Fruit fly (Drosophila melanogaster) whole organism, embryonic: ENCODE data around the gene Ppn.

Experiments used
- B-H1 ChIP-seq: fragments of 200-800 bp; sonication (Bioruptor generic); IDR thresholded peaks from 3 replicates; pipeline ENCODE4 v1.3.6; 2022; ENCODE audit warnings: missing biosample characterization, missing genetic modification characterization
- CG10209 ChIP-seq: fragments of 200-800 bp; sonication (Bioruptor generic); optimal IDR thresholded peaks from 3 replicates; lab custom pipeline; 2017; ENCODE audit warnings: missing biosample characterization, mild to moderate bottlenecking, missing genetic modification characterization, missing genetic modification reagents
- CG10565 ChIP-seq: fragments of 200-800 bp; sonication (Bioruptor generic); optimal IDR thresholded peaks from 3 replicates; lab custom pipeline; 2016; ENCODE audit warnings: missing biosample characterization, mild to moderate bottlenecking, missing genetic modification characterization
- CG11398 ChIP-seq: fragments of 200-800 bp; sonication (Bioruptor generic); optimal IDR thresholded peaks from 2 replicates; lab custom pipeline; 2016; ENCODE audit warnings: missing biosample characterization, missing genetic modification characterization
- CG15479 ChIP-seq: fragments of 200-800 bp; sonication (Bioruptor generic); optimal IDR thresholded peaks from 3 replicates; lab custom pipeline; 2019; ENCODE audit warnings: missing biosample characterization, mild to moderate bottlenecking, missing genetic modification characterization, moderate library complexity
- CG1647 ChIP-seq: fragments of 200-800 bp; sonication (Bioruptor generic); optimal IDR thresholded peaks from 3 replicates; lab custom pipeline; 2016; ENCODE audit warnings: missing biosample characterization, missing genetic modification characterization
- CG16815 ChIP-seq: fragments of 200-800 bp; sonication (Bioruptor generic); optimal IDR thresholded peaks from 3 replicates; lab custom pipeline; 2017; ENCODE audit warnings: missing biosample characterization, mild to moderate bottlenecking, missing genetic modification characterization
- CG17328 ChIP-seq: fragments of 200-800 bp; sonication (Bioruptor generic); IDR thresholded peaks from 2 replicates; pipeline ENCODE4 v1.3.6; 2022; ENCODE audit warnings: missing biosample characterization, missing genetic modification characterization
- CG17385 ChIP-seq: fragments of 200-800 bp; sonication (Bioruptor generic); optimal IDR thresholded peaks from 3 replicates; lab custom pipeline; 2018; ENCODE audit warnings: missing biosample characterization, mild to moderate bottlenecking, missing genetic modification characterization
- CG17829 ChIP-seq: fragments of 200-800 bp; optimal IDR thresholded peaks from 2 replicates; lab custom pipeline; 2019; ENCODE audit warnings: missing biosample characterization, mild to moderate bottlenecking, missing genetic modification characterization, moderate library complexity
- CG18476 ChIP-seq: fragments of 200-800 bp; sonication (Bioruptor generic); optimal IDR thresholded peaks from 2 replicates; lab custom pipeline; 2016; ENCODE audit warnings: missing biosample characterization, mild to moderate bottlenecking, missing genetic modification characterization
- CG2199 ChIP-seq: fragments of 200-800 bp; sonication (Bioruptor generic); IDR thresholded peaks from 3 replicates; pipeline ENCODE4 v1.3.6; 2022; ENCODE audit warnings: missing biosample characterization, missing genetic modification characterization
- CG32532 ChIP-seq: fragments of 200-800 bp; sonication (Bioruptor generic); IDR thresholded peaks from 2 replicates; pipeline ENCODE4 v1.3.6; 2022; ENCODE audit warnings: missing biosample characterization, missing genetic modification characterization
- CG5180 ChIP-seq: fragments of 200-800 bp; sonication (Bioruptor generic); optimal IDR thresholded peaks from 3 replicates; lab custom pipeline; 2017; ENCODE audit warnings: missing biosample characterization, missing genetic modification characterization, mild to moderate bottlenecking, moderate library complexity, missing genetic modification reagents
- CG6175 ChIP-seq: fragments of 200-800 bp; sonication (Bioruptor generic); IDR thresholded peaks from 3 replicates; pipeline ENCODE4 v1.3.6; 2022; ENCODE audit warnings: missing biosample characterization, missing genetic modification characterization
- CG7745 ChIP-seq: fragments of 200-800 bp; sonication (Bioruptor generic); optimal IDR thresholded peaks from 2 replicates; lab custom pipeline; 2018; ENCODE audit warnings: missing biosample characterization, mild to moderate bottlenecking, missing genetic modification characterization, moderate library complexity
- D19B ChIP-seq: fragments of 200-800 bp; sonication (Bioruptor generic); optimal IDR thresholded peaks from 2 replicates; lab custom pipeline; 2017; ENCODE audit warnings: missing biosample characterization, mild to moderate bottlenecking, missing genetic modification characterization
- Deaf1 ChIP-seq: fragments of 200-800 bp; optimal IDR thresholded peaks from 3 replicates; lab custom pipeline; 2019; ENCODE audit warnings: missing biosample characterization, mild to moderate bottlenecking, missing genetic modification characterization, moderate library complexity
- Dll ChIP-seq: fragments of 200-800 bp; sonication (Bioruptor generic); IDR thresholded peaks from 4 replicates; pipeline ENCODE4 v1.3.6; 2022; ENCODE audit warnings: missing biosample characterization, missing genetic modification characterization; ENCODE audit not compliant: partially characterized antibody
- ERR ChIP-seq: fragments of 200-800 bp; sonication (Bioruptor generic); optimal IDR thresholded peaks from 2 replicates; lab custom pipeline; 2016; ENCODE audit warnings: missing biosample characterization, missing genetic modification characterization
- Fer1 ChIP-seq: fragments of 200-800 bp; sonication (Bioruptor generic); optimal IDR thresholded peaks from 2 replicates; lab custom pipeline; 2017; ENCODE audit warnings: missing biosample characterization, mild to moderate bottlenecking, missing genetic modification characterization
- Mes4 ChIP-seq: fragments of 200-800 bp; sonication (Bioruptor generic); optimal IDR thresholded peaks from 2 replicates; lab custom pipeline; 2016; ENCODE audit warnings: missing biosample characterization, missing genetic modification characterization
- NK7.1 ChIP-seq: fragments of 200-800 bp; sonication (Bioruptor generic); optimal IDR thresholded peaks from 3 replicates; lab custom pipeline; 2016; ENCODE audit warnings: missing biosample characterization, missing genetic modification characterization
- Oaz ChIP-seq: fragments of 200-800 bp; sonication (Bioruptor generic); IDR thresholded peaks from 2 replicates; pipeline ENCODE4 v1.3.6; 2022; ENCODE audit warnings: missing biosample characterization, missing genetic modification characterization
- Xbp1 ChIP-seq: fragments of 200-800 bp; sonication (Bioruptor generic); optimal IDR thresholded peaks from 3 replicates; lab custom pipeline; 2016; ENCODE audit warnings: missing biosample characterization, mild to moderate bottlenecking, missing genetic modification characterization
- ac ChIP-seq: fragments of 200-800 bp; sonication (Bioruptor generic); optimal IDR thresholded peaks from 3 replicates; lab custom pipeline; 2017; ENCODE audit warnings: missing biosample characterization, mild to moderate bottlenecking, missing genetic modification characterization
- bigmax ChIP-seq: fragments of 200-800 bp; sonication (Bioruptor generic); optimal IDR thresholded peaks from 2 replicates; lab custom pipeline; 2018; ENCODE audit warnings: missing biosample characterization, mild to moderate bottlenecking, missing genetic modification characterization
- chif ChIP-seq, 2 experiments: fragments of 200-800 bp; sonication (Bioruptor generic); optimal IDR thresholded peaks; 3 replicates each; lab custom pipeline; 2016; ENCODE audit warnings: missing biosample characterization in 2 of 2, missing genetic modification characterization in 2 of 2
- ci ChIP-seq: fragments of 200-800 bp; sonication (Bioruptor generic); IDR thresholded peaks from 3 replicates; pipeline ENCODE4 v1.3.6; 2022; ENCODE audit warnings: missing biosample characterization, missing genetic modification characterization
- crol ChIP-seq: fragments of 200-800 bp; sonication (Bioruptor generic); IDR thresholded peaks from 2 replicates; pipeline ENCODE4 v1.3.6; 2022; ENCODE audit warnings: missing biosample characterization, missing genetic modification characterization
- gro ChIP-seq: fragments of 200-800 bp; sonication (Bioruptor generic); optimal IDR thresholded peaks from 2 replicates; lab custom pipeline; 2016; ENCODE audit warnings: missing biosample characterization, missing genetic modification characterization
- klu ChIP-seq: fragments of 200-800 bp; sonication (Bioruptor generic); IDR thresholded peaks from 2 replicates; pipeline ENCODE4 v1.3.6; 2022; ENCODE audit warnings: missing biosample characterization, missing genetic modification characterization
- nau ChIP-seq: fragments of 200-800 bp; sonication (Bioruptor generic); optimal IDR thresholded peaks from 3 replicates; lab custom pipeline; 2017; ENCODE audit warnings: missing biosample characterization, mild to moderate bottlenecking, missing genetic modification characterization, missing genetic modification reagents
- nerfin-1 ChIP-seq: fragments of 200-800 bp; sonication (Bioruptor generic); optimal IDR thresholded peaks from 3 replicates; lab custom pipeline; 2019; ENCODE audit warnings: missing biosample characterization, mild to moderate bottlenecking, missing genetic modification characterization, moderate library complexity
- nerfin-2 ChIP-seq: fragments of 200-800 bp; sonication (Bioruptor generic); IDR thresholded peaks from 2 replicates; pipeline ENCODE4 v1.3.6; 2022; ENCODE audit warnings: missing biosample characterization, missing genetic modification characterization; ENCODE audit not compliant: partially characterized antibody
- otp ChIP-seq: fragments of 200-800 bp; sonication (Bioruptor generic); IDR thresholded peaks from 3 replicates; pipeline ENCODE4, ENCODE4 v1.3.6; 2022; ENCODE audit warnings: missing biosample characterization, missing genetic modification characterization
- phol ChIP-seq: fragments of 200-800 bp; sonication (Bioruptor generic); optimal IDR thresholded peaks from 3 replicates; lab custom pipeline; 2018; ENCODE audit warnings: missing biosample characterization, mild to moderate bottlenecking, missing genetic modification characterization, moderate library complexity
- pnt ChIP-seq: fragments of 200-800 bp; sonication (Bioruptor generic); optimal IDR thresholded peaks from 3 replicates; lab custom pipeline; 2016; ENCODE audit warnings: missing biosample characterization, missing genetic modification characterization
- salm ChIP-seq: fragments of 200-800 bp; sonication (Bioruptor generic); optimal IDR thresholded peaks from 2 replicates; lab custom pipeline; 2018; ENCODE audit warnings: missing biosample characterization, mild to moderate bottlenecking, missing genetic modification characterization
- sc ChIP-seq, 3 experiments: fragments of >200 bp in 2 of 3; fragments of 200-800 bp in 1 of 3; sonication (Bioruptor generic) in 1 of 3; optimal IDR thresholded peaks; 2 replicates in 2 of 3; 3 replicates in 1 of 3; lab custom pipeline; 2017; ENCODE audit warnings: mild to moderate bottlenecking in 1 of 3, missing biosample characterization in 1 of 3, missing genetic modification characterization in 1 of 3, missing genetic modification reagents in 1 of 3
- seq ChIP-seq: fragments of 200-800 bp; sonication (Bioruptor generic); IDR thresholded peaks from 2 replicates; pipeline ENCODE4 v1.3.6; 2022; ENCODE audit warnings: missing biosample characterization, missing genetic modification characterization
- sisA ChIP-seq: fragments of 200-800 bp; sonication (Bioruptor generic); IDR thresholded peaks from 2 replicates; pipeline ENCODE4 v1.3.6; 2022; ENCODE audit warnings: missing biosample characterization, missing genetic modification characterization
- trh ChIP-seq: fragments of 200-800 bp; sonication (Bioruptor generic); optimal IDR thresholded peaks from 2 replicates; lab custom pipeline; 2016; ENCODE audit warnings: missing biosample characterization, missing genetic modification characterization
- vvl ChIP-seq: fragments of 200-800 bp; sonication (Bioruptor generic); IDR thresholded peaks from 2 replicates; pipeline ENCODE4 v1.3.6; 2022; ENCODE audit warnings: missing biosample characterization, missing genetic modification characterization
- zen2 ChIP-seq: fragments of 200-800 bp; sonication (Bioruptor generic); IDR thresholded peaks from 3 replicates; pipeline ENCODE4 v1.3.6; 2022; ENCODE audit warnings: missing biosample characterization, missing genetic modification characterization; ENCODE audit not compliant: partially characterized antibody
- zf30C ChIP-seq: fragments of 200-800 bp; sonication (Bioruptor generic); optimal IDR thresholded peaks from 3 replicates; lab custom pipeline; 2018; ENCODE audit warnings: missing biosample characterization, mild to moderate bottlenecking, missing genetic modification characterization

Ppn gene

dm6 chr3R:28563531-28563930, 23.4 kb upstream of the Ppn start (continued):
- TF ChIP-seq sc (optimal IDR thresholded peaks at IDR 0.05; lab: Kevin White, UChicago) (no peak), sc (GFP tag; optimal IDR thresholded peaks at IDR 0.05; lab: Kevin White, UChicago) (no peak), nau (GFP tag; lab: Kevin White, UChicago) (no peak), phol (tag; lab: Kevin White, UChicago) (no peak), CG16815 (GFP tag; lab: Kevin White, UChicago) (no peak), CG2199 (GFP tag; lab: Robert Waterston, UW) (no peak), ac (GFP tag; lab: Kevin White, UChicago) (no peak), CG17328 (GFP tag; lab: Robert Waterston, UW) (no peak), crol (GFP tag; lab: Robert Waterston, UW) (peak; percentile 87), CG32532 (GFP tag; lab: Robert Waterston, UW) (no peak), chif (GFP tag; optimal IDR thresholded peaks at IDR 0.05; lab: Kevin White, UChicago) (no peak), CG11398 (GFP tag; lab: Kevin White, UChicago) (no peak), pnt (GFP tag; lab: Kevin White, UChicago) (no peak), CG5180 (GFP tag; lab: Kevin White, UChicago) (no peak), CG17385 (no peak), ERR (no peak), klu (GFP tag; lab: Robert Waterston, UW) (no peak), Xbp1 (GFP tag; lab: Kevin White, UChicago) (no peak), seq (GFP tag; lab: Robert Waterston, UW) (no peak), zen2 (no peak), Dll (GFP tag; lab: Robert Waterston, UW) (no peak), salm (no peak), CG7745 (no peak), CG6175 (GFP tag; lab: Robert Waterston, UW) (no peak), zf30C (GFP tag; lab: Kevin White, UChicago) (no peak), otp (0 out of 3 replicates have a peak, but pooled peaks have one; percentile 16), CG10565 (GFP tag; lab: Kevin White, UChicago) (no peak), Deaf1 (tag; lab: Kevin White, UChicago) (peak; percentile 65), gro (GFP tag; lab: Kevin White, UChicago) (no peak), ci (0 out of 3 replicates have a peak, but pooled peaks have one; percentile 41), NK7.1 (GFP tag; lab: Kevin White, UChicago) (no peak), B-H1 (GFP tag; lab: Robert Waterston, UW) (no peak), Fer1 (GFP tag; lab: Kevin White, UChicago) (no peak), bigmax (GFP tag; lab: Kevin White, UChicago) (peak; percentile 16), Mes4 (no peak), CG15479 (GFP tag; lab: Kevin White, UChicago) (peak; percentile 19), CG18476 (no peak), vvl (0 out of 2 replicates have a peak, but pooled peaks have one; percentile 47), trh (GFP tag; lab: Kevin White, UChicago) (no peak), CG10209 (GFP tag; lab: Kevin White, UChicago) (no peak), D19B (GFP tag; lab: Kevin White, UChicago) (no peak), CG1647 (GFP tag; lab: Kevin White, UChicago) (no peak), Oaz (GFP tag; lab: Robert Waterston, UW) (no peak), sisA (GFP tag; lab: Robert Waterston, UW) (no peak), CG17829 (tag; lab: Kevin White, UChicago) (no peak), nerfin-1 (no peak), nerfin-2 (GFP tag; lab: Robert Waterston, UW) (no peak)
